Fruit fly (Drosophila melanogaster) whole organism, embryonic: ENCODE data around the gene Mst89B.

Experiments
- CG10366 ChIP-seq: fragments of 200-800 bp; sonication (Bioruptor generic); IDR thresholded peaks from 2 replicates; pipeline ENCODE4 v1.3.6; 2022; ENCODE audit warnings: missing biosample characterization, missing genetic modification characterization
- CG34376 ChIP-seq: fragments of 200-800 bp; sonication (Bioruptor generic); optimal IDR thresholded peaks from 2 replicates; lab custom pipeline; 2018; ENCODE audit warnings: missing biosample characterization, mild to moderate bottlenecking, missing genetic modification characterization

DNA sequence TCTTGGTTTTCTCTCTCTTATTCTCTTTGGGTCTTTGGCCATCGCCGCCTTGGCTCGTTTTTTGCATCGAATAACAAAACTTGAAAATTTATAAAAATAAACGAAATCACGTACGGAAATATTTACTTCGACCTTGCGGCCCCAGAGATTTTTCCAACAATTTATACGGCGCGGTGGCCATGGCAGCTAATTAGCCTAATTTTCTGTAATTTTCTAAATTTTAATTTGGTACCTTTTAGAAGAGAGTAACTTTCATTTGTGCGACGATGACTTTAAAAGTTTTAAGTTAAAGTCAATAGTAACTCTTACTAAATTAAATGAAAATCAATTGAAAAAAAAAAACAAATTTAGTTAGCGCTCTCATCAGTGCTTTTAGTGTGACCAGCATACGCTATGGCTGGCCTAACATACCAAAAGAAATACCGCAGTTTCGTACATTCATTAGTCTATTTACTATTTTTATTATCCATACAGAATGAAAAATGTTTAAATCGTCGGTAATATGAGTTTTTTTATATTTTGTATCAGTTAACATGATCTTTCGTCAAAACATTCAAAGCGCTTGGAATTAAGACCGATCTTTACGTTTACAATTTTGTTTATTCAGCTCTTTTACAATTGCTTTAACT lies 6.8 kb downstream of the Mst89B start:
- no peak for TF ChIP-seq CG10366
- TF ChIP-seq CG34376 (GFP tag; lab: Kevin White, UChicago): no peak
